Worm (Caenorhabditis elegans) whole organism, L3 larva: ENCODE results near the gene mlt-4.

ENCODE experiments used
- R02D3.7 ChIP-seq: fragments of 150-350 bp; optimal IDR thresholded peaks from 2 replicates; lab custom pipeline; 2014; ENCODE audit warnings: missing biosample characterization, missing genetic modification characterization
- ama-1 ChIP-seq: fragments of 150-350 bp; optimal IDR thresholded peaks from 2 replicates; lab custom pipeline; 2018
- ceh-82 ChIP-seq: fragments of 150-350 bp; optimal IDR thresholded peaks from 2 replicates; lab custom pipeline; 2014; ENCODE audit warnings: missing biosample characterization, missing genetic modification characterization
- daf-12 ChIP-seq: fragments of 150-350 bp; optimal IDR thresholded peaks from 2 replicates; lab custom pipeline; 2014; ENCODE audit warnings: missing biosample characterization, missing genetic modification reagents, missing genetic modification characterization
- fos-1 ChIP-seq: fragments of 150-350 bp; optimal IDR thresholded peaks from 2 replicates; lab custom pipeline; 2014; ENCODE audit warnings: missing biosample characterization, missing genetic modification characterization
- lin-39 ChIP-seq: fragments of 150-350 bp; optimal IDR thresholded peaks from 2 replicates; lab custom pipeline; 2018; ENCODE audit warnings: missing biosample characterization, missing genetic modification reagents, missing genetic modification characterization
- nhr-11 ChIP-seq: fragments of 150-350 bp; optimal IDR thresholded peaks from 2 replicates; lab custom pipeline; 2014; ENCODE audit warnings: missing biosample characterization, missing genetic modification characterization
- nhr-237 ChIP-seq: fragments of 150-350 bp; optimal IDR thresholded peaks from 2 replicates; lab custom pipeline; 2014; ENCODE audit warnings: missing biosample characterization, missing genetic modification characterization
- nhr-28 ChIP-seq: fragments of 150-350 bp; optimal IDR thresholded peaks from 2 replicates; lab custom pipeline; 2014; ENCODE audit warnings: missing biosample characterization, missing genetic modification characterization
- nhr-76 ChIP-seq: fragments of 150-350 bp; sonication (generic microtip); optimal IDR thresholded peaks from 5 replicates; lab custom pipeline; 2014; ENCODE audit warnings: missing biosample characterization, missing genetic modification characterization
- snpc-4 ChIP-seq: fragments of 150-350 bp; optimal IDR thresholded peaks from 2 replicates; lab custom pipeline; 2014; ENCODE audit warnings: missing biosample characterization, missing genetic modification characterization
- unc-39 ChIP-seq: sonication (generic microtip); optimal IDR thresholded peaks from 4 replicates; lab custom pipeline; 2017; ENCODE audit warnings: missing biosample characterization, missing genetic modification characterization
- unc-62 ChIP-seq: fragments of 150-350 bp; sonication (generic microtip); optimal IDR thresholded peaks from 4 replicates; lab custom pipeline; 2014; ENCODE audit warnings: missing biosample characterization, missing genetic modification reagents, missing genetic modification characterization
- zag-1 ChIP-seq: fragments of 150-350 bp; optimal IDR thresholded peaks from 2 replicates; lab custom pipeline; 2014; ENCODE audit warnings: missing biosample characterization, missing genetic modification characterization

- TF ChIP-seq nhr-11 (tag; lab: Kevin White, UChicago) (no peak), ceh-82 (tag; lab: Kevin White, UChicago) (no peak), nhr-76 (tag; lab: Kevin White, UChicago) (no peak), fos-1 (tag; lab: Kevin White, UChicago) (no peak), nhr-28 (tag; lab: Kevin White, UChicago) (no peak), snpc-4 (tag; lab: Kevin White, UChicago) (no peak), ama-1 (no peak), zag-1 (no peak), unc-39 (tag; lab: Kevin White, UChicago) (no peak), R02D3.7 (no peak), unc-62 (GFP tag; lab: Kevin White, UChicago) (no peak), daf-12 (tag; lab: Kevin White, UChicago) (no peak), lin-39 (tag; lab: Kevin White, UChicago) (no peak), nhr-237 (tag; lab: Kevin White, UChicago) (no peak)
Measured at ce11 chrV:20317442-20317841, 28.2 kb upstream of the mlt-4 start, which contains the start of gene Y113G7C.1.
